ENCODE assay signal across 5 worm cellular contexts in the genomic region with DNA sequence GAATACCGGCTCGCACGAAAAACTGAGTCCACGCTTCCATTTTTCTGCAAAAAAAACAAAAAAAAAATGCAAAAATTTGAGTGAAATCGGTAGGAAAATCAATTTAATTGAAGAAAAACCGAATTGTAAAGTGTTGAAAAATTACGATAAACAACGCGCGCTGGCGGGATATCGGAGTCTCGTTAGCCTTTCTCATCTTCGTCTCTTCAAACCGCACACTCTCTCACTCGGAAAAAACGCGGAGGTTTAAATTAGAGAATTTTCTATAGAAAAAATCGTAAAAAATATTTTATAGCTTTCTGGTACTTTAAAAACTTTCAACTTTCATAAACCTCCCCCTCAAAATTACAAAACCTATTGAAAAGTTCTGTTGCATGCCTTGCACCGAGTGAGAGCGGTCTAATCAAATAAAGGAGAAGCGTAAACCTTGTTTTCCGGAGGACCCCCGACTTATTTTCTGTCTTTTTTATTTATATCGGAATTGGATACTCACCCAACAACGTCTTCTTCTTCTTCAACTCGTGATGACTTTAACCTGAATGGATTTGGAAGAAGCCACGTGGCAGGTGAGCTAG.
TF ChIP-seq lines count a peak whose summit lies in the region.

A gene (minus strand): TSS at position 52 of the 575 bp plus-strand sequence.
A gene (plus strand): TSS at position 230 of the 575 bp plus-strand sequence.

TF ChIP-seq in whole organism, L1 larva, 84 proteins besides CTCF, POLR2A, EP300 and RAD21 (continues in another document):
- TF ChIP-seq nhr-11 (tag; optimal IDR thresholded peaks at IDR 0.05; lab: Kevin White, UChicago) (peak; percentile 21), pax-3 (tag; optimal IDR thresholded peaks at IDR 0.05; lab: Kevin White, UChicago) (no peak), nhr-71 (tag; optimal IDR thresholded peaks at IDR 0.05; lab: Kevin White, UChicago) (peak; percentile 82), tbx-2 (tag; optimal IDR thresholded peaks at IDR 0.05; lab: Kevin White, UChicago) (peak; percentile 64), mdl-1 (tag; optimal IDR thresholded peaks at IDR 0.05; lab: Kevin White, UChicago) (peak in 1 of 2 experiments; percentile 50), lsy-2 (tag; optimal IDR thresholded peaks at IDR 0.05; lab: Kevin White, UChicago) (peak; percentile 77 to 80), ama-1 (optimal IDR thresholded peaks at IDR 0.05; lab: Kevin White, UChicago) (no peak), nhr-20 (tag; optimal IDR thresholded peaks at IDR 0.05; lab: Kevin White, UChicago) (peak; percentile 58), lin-15B (tag; optimal IDR thresholded peaks at IDR 0.05; lab: Kevin White, UChicago) (peak; percentile 6), ceh-82 (tag; optimal IDR thresholded peaks at IDR 0.05; lab: Kevin White, UChicago) (peak; percentile 29 to 57 (median 53)), sox-4 (tag; optimal IDR thresholded peaks at IDR 0.05; lab: Kevin White, UChicago) (no peak), unc-30 (tag; optimal IDR thresholded peaks at IDR 0.05; lab: Kevin White, UChicago) (no peak), lin-14 (GFP tag; optimal IDR thresholded peaks at IDR 0.05; lab: Kevin White, UChicago) (peak; percentile 55), nhr-90 (tag; optimal IDR thresholded peaks at IDR 0.05; lab: Kevin White, UChicago; ENCODE audit: poor library complexity) (peak; percentile 71), efl-1 (optimal IDR thresholded peaks at IDR 0.05; lab: Kevin White, UChicago) (peak; percentile 47 to 93), efl-1 (GFP tag; optimal IDR thresholded peaks at IDR 0.05 in 1 of 2; lab: Kevin White, UChicago) (peak; percentile 92 to 99)

TF ChIP-seq in whole organism, L3 larva, 47 proteins besides CTCF, POLR2A, EP300 and RAD21 (continues in another document):
- TF ChIP-seq R02D3.7 (tag; optimal IDR thresholded peaks at IDR 0.05; lab: Kevin White, UChicago) (no peak), ceh-82 (tag; optimal IDR thresholded peaks at IDR 0.05; lab: Kevin White, UChicago) (no peak), jun-1 (tag; optimal IDR thresholded peaks at IDR 0.05; lab: Kevin White, UChicago) (peak; percentile 8), unc-62 (GFP tag; optimal IDR thresholded peaks at IDR 0.05; lab: Kevin White, UChicago) (no peak), pha-4 (tag; optimal IDR thresholded peaks at IDR 0.05; lab: Kevin White, UChicago) (peak; percentile 67), fkh-10 (GFP tag; optimal IDR thresholded peaks at IDR 0.05; lab: Kevin White, UChicago) (no peak), pqm-1 (tag; optimal IDR thresholded peaks at IDR 0.05; lab: Kevin White, UChicago) (peak; percentile 25), lin-15B (tag; optimal IDR thresholded peaks at IDR 0.05; lab: Kevin White, UChicago) (peak; percentile 23), snpc-4 (tag; optimal IDR thresholded peaks at IDR 0.05; lab: Kevin White, UChicago) (peak; percentile 14), zag-1 (tag; optimal IDR thresholded peaks at IDR 0.05; lab: Kevin White, UChicago) (no peak), nhr-237 (tag; optimal IDR thresholded peaks at IDR 0.05; lab: Kevin White, UChicago) (no peak), nhr-23 (tag; optimal IDR thresholded peaks at IDR 0.05; lab: Kevin White, UChicago) (peak; percentile 58), skn-1 (tag; optimal IDR thresholded peaks at IDR 0.05; lab: Kevin White, UChicago) (no peak), nfya-1 (tag; optimal IDR thresholded peaks at IDR 0.05; lab: Kevin White, UChicago; ENCODE audit: insufficient read depth) (peak; percentile 60), hmg-11 (tag; optimal IDR thresholded peaks at IDR 0.05; lab: Kevin White, UChicago) (peak; percentile 73), nhr-25 (tag; optimal IDR thresholded peaks at IDR 0.05; lab: Kevin White, UChicago) (peak; percentile 2), sea-2 (GFP tag; optimal IDR thresholded peaks at IDR 0.05; lab: Kevin White, UChicago) (no peak), egl-5 (tag; optimal IDR thresholded peaks at IDR 0.05; lab: Kevin White, UChicago) (no peak)

TF ChIP-seq in whole organism, early embryonic, 17 proteins besides CTCF, POLR2A, EP300 and RAD21:
- TF ChIP-seq flt-1 (GFP tag; IDR thresholded peaks at IDR 0.05; lab: Robert Waterston, UW) (no peak), tbx-37 (GFP tag; conservative IDR thresholded peaks at IDR 0.05; lab: Robert Waterston, UW) (0 out of 2 replicates have a peak, but pooled peaks have one; percentile 20)

TF ChIP-seq in whole organism, midembryonic, 9 proteins besides CTCF, POLR2A, EP300 and RAD21:
- TF ChIP-seq med-1 (GFP tag; optimal IDR thresholded peaks at IDR 0.05; lab: Kevin White, UChicago; ENCODE audit: insufficient read depth) (no peak), tab-1 (GFP tag; IDR thresholded peaks at IDR 0.05; lab: Robert Waterston, UW) (no peak), ztf-23 (GFP tag; IDR thresholded peaks at IDR 0.05; lab: Robert Waterston, UW) (no peak), T22C8.4 (GFP tag; IDR thresholded peaks at IDR 0.05; lab: Robert Waterston, UW) (no peak), flt-1 (GFP tag; IDR thresholded peaks at IDR 0.05; lab: Robert Waterston, UW) (0 out of 2 replicates have a peak, but pooled peaks have one; percentile 19)
TF ChIP-seq in whole organism, midembryonic: peak in this region for 1.

TF ChIP-seq in whole organism, young adult, 124 proteins besides CTCF, POLR2A, EP300 and RAD21:
- TF ChIP-seq lin-40 (tag; optimal IDR thresholded peaks at IDR 0.05; lab: Kevin White, UChicago) (peak; percentile 2), ztf-22 (GFP tag; optimal IDR thresholded peaks at IDR 0.05; lab: Kevin White, UChicago) (no peak), efl-1 (GFP tag; optimal IDR thresholded peaks at IDR 0.05; lab: Kevin White, UChicago) (peak; percentile 20), D2030.7 (GFP tag; IDR thresholded peaks at IDR 0.05; lab: Robert Waterston, UW) (peak; percentile 52; the same call in 1 of the 2 replicates), ceh-27 (GFP tag; optimal IDR thresholded peaks at IDR 0.05; lab: Kevin White, UChicago) (no peak), madf-6 (GFP tag; IDR thresholded peaks at IDR 0.05; lab: Robert Waterston, UW) (peak; percentile 46; the same call in 1 of the 2 replicates), egrh-3 (GFP tag; IDR thresholded peaks at IDR 0.05; lab: Robert Waterston, UW) (no peak), nhr-27 (tag; optimal IDR thresholded peaks at IDR 0.05; lab: Kevin White, UChicago) (no peak), somi-1 (GFP tag; optimal IDR thresholded peaks at IDR 0.05; lab: Kevin White, UChicago) (no peak), lin-35 (GFP tag; optimal IDR thresholded peaks at IDR 0.05; lab: Kevin White, UChicago) (peak in 1 of 3 experiments; percentile 26), cebp-1 (GFP tag; IDR thresholded peaks at IDR 0.05; lab: Robert Waterston, UW) (no peak), cebp-1 (tag; optimal IDR thresholded peaks at IDR 0.05; lab: Kevin White, UChicago) (peak; percentile 11), gei-17 (GFP tag; optimal IDR thresholded peaks at IDR 0.05; lab: Kevin White, UChicago) (no peak), F37B4.10 (GFP tag; IDR thresholded peaks at IDR 0.05; lab: Robert Waterston, UW) (no peak), mcd-1 (GFP tag; IDR thresholded peaks at IDR 0.05; lab: Robert Waterston, UW) (no peak), hmg-1.2 (GFP tag; IDR thresholded peaks at IDR 0.05; lab: Robert Waterston, UW) (peak; percentile 96), attf-3 (GFP tag; conservative IDR thresholded peaks at IDR 0.05; lab: Robert Waterston, UW) (peak; percentile 97), Y53G8AR.9 (GFP tag; conservative IDR thresholded peaks at IDR 0.05; lab: Robert Waterston, UW) (no peak), snpc-3.4 (tag; optimal IDR thresholded peaks at IDR 0.05; lab: Kevin White, UChicago) (no peak), sdz-38 (tag; optimal IDR thresholded peaks at IDR 0.05; lab: Kevin White, UChicago) (no peak), ztf-25 (GFP tag; IDR thresholded peaks at IDR 0.05; lab: Robert Waterston, UW) (no peak), hmg-20 (GFP tag; IDR thresholded peaks at IDR 0.05; lab: Robert Waterston, UW) (no peak), K12H6.12 (tag; optimal IDR thresholded peaks at IDR 0.05; lab: Kevin White, UChicago) (no peak), aptf-3 (GFP tag; IDR thresholded peaks at IDR 0.05; lab: Robert Waterston, UW) (no peak), mel-28 (tag; optimal IDR thresholded peaks at IDR 0.05; lab: Kevin White, UChicago; ENCODE audit: borderline replicate concordance) (no peak), ama-1 (optimal IDR thresholded peaks at IDR 0.05; lab: Kevin White, UChicago) (no peak), ama-1 (GFP tag; optimal IDR thresholded peaks at IDR 0.05; lab: Kevin White, UChicago) (no peak), Y79H2A.3 (GFP tag; conservative IDR thresholded peaks at IDR 0.05; lab: Robert Waterston, UW) (no peak), ztf-6 (GFP tag; IDR thresholded peaks at IDR 0.05; lab: Robert Waterston, UW) (no peak), xnd-1 (tag; optimal IDR thresholded peaks at IDR 0.05; lab: Kevin White, UChicago) (no peak), F52B5.7 (tag; optimal IDR thresholded peaks at IDR 0.05; lab: Kevin White, UChicago) (no peak), lin-54 (GFP tag; optimal IDR thresholded peaks at IDR 0.05; lab: Kevin White, UChicago) (peak; percentile 49)
